Worm (Caenorhabditis elegans) whole organism, early embryonic: ENCODE measurements around the gene C18G1.6.

Experiments
- B0310.2 ChIP-seq: sonication (generic microtip); optimal IDR thresholded peaks from 2 replicates; lab custom pipeline; 2016; ENCODE audit warnings: mild to moderate bottlenecking, missing genetic modification characterization, missing compliant biosample characterization
- ama-1 ChIP-seq: fragments of 150-350 bp; optimal IDR thresholded peaks from 2 replicates; lab custom pipeline; 2014
- ceh-13 ChIP-seq: fragments of 200-800 bp; sonication (Bioruptor generic); optimal IDR thresholded peaks from 2 replicates; lab custom pipeline; 2018; ENCODE audit warnings: mild to moderate bottlenecking, missing genetic modification characterization, missing compliant biosample characterization
- ceh-36 ChIP-seq: sonication (generic microtip); optimal IDR thresholded peaks from 2 replicates; lab custom pipeline; 2016; ENCODE audit warnings: missing genetic modification characterization, inconsistent platforms, missing compliant biosample characterization
- ets-7 ChIP-seq: sonication (generic microtip); optimal IDR thresholded peaks from 2 replicates; lab custom pipeline; 2016; ENCODE audit warnings: missing genotype, missing genetic modification characterization, missing compliant biosample characterization
- flt-1 ChIP-seq: fragments of 200-800 bp; sonication (Bioruptor generic); IDR thresholded peaks from 2 replicates; pipeline ENCODE4 v1.3.6; 2022; ENCODE audit warnings: missing genetic modification characterization, missing compliant biosample characterization
- hmg-4 ChIP-seq: fragments of 200-800 bp; sonication (Bioruptor generic); optimal IDR thresholded peaks from 2 replicates; lab custom pipeline; 2018; ENCODE audit warnings: mild to moderate bottlenecking, missing genetic modification characterization, missing compliant biosample characterization
- hnd-1 ChIP-seq: sonication (generic microtip); optimal IDR thresholded peaks from 2 replicates; lab custom pipeline; 2016; ENCODE audit warnings: missing genetic modification characterization, missing compliant biosample characterization
- pes-1 ChIP-seq: fragments of 200-800 bp; sonication (Bioruptor generic); IDR thresholded peaks from 2 replicates; pipeline ENCODE4 v1.3.6; 2022; ENCODE audit warnings: missing genetic modification reagents, missing genetic modification characterization, missing compliant biosample characterization
- sea-1 ChIP-seq: fragments of 200-800 bp; sonication (Bioruptor generic); conservative IDR thresholded peaks from 2 replicates; pipeline ENCODE4 v1.3.6; 2022; ENCODE audit warnings: missing genetic modification characterization, missing compliant biosample characterization
- tbx-11 ChIP-seq: fragments of 200-800 bp; sonication (Bioruptor generic); IDR thresholded peaks from 2 replicates; pipeline ENCODE4 v1.3.6; 2022; ENCODE audit warnings: missing genetic modification characterization, missing compliant biosample characterization
- tbx-37 ChIP-seq: fragments of 200-800 bp; sonication (Bioruptor generic); conservative IDR thresholded peaks from 2 replicates; pipeline ENCODE4 v1.3.6; 2022; ENCODE audit warnings: missing genetic modification reagents, missing genetic modification characterization, missing compliant biosample characterization
- tra-4 ChIP-seq: sonication (generic microtip); optimal IDR thresholded peaks from 2 replicates; lab custom pipeline; 2017; ENCODE audit warnings: missing genetic modification characterization, missing compliant biosample characterization

DNA sequence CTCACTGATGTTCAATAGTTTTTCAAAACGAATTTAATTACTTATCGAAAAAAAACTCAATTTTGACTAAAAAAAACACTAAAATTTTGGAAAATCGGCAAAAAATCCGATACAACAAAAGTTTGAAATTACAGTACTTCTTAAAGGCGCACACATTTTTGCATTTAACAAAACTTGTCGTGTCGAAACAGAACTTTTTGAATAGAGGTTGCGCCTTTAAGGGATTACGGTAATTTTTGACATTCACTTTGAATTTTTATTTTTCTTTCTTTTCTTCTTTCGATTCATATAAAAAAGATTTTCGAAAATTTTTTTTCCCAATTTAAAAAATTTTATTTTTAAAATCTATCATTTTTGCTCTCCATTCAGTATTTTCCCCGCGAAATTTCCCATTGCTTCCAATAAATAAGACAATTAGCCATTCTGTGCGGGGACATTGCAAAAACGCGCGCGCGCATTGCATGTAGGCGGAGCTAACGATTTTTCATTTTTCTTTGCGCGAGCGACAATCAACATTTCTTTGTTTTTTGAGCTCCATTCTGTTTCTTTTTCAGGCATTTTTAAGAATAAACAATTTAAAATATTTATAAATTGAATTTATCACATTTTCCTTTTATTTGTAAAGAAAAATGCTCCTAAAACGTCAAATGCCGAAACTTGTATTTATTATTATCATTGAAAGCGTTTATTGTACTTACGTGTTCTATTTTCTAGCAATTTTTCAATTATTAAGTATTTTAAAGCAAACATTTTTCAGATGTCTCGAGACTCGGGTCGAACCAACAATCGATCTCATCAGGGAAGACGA, 19.0 kb upstream of the C18G1.6 start, which contains the start of gene F39G3.3:
- TF ChIP-seq hmg-4 (GFP tag; lab: Kevin White, UChicago) (peak; percentile 85), ama-1 (lab: Kevin White, UChicago) (no peak), flt-1 (GFP tag; lab: Robert Waterston, UW) (peak; percentile 74), tbx-37 (peak; percentile 82), tra-4 (tag; lab: Kevin White, UChicago) (peak; percentile 15), ets-7 (peak; percentile 61), pes-1 (GFP tag; lab: Robert Waterston, UW) (peak; percentile 90), tbx-11 (GFP tag; lab: Robert Waterston, UW) (peak; percentile 87), hnd-1 (peak; percentile 75), ceh-13 (GFP tag; lab: Kevin White, UChicago) (peak; percentile 83), B0310.2 (tag; lab: Kevin White, UChicago) (peak; percentile 65), ceh-36 (tag; lab: Kevin White, UChicago) (peak; percentile 81), sea-1 (GFP tag; lab: Robert Waterston, UW) (peak; percentile 74; the same call in 1 of the 2 replicates)
